Fruit fly (Drosophila melanogaster) whole organism, prepupa: ENCODE measurements around the gene CG4408.
A peak's percentile ranks its signal among the peaks of the same experiment; 100 is the strongest.

Source experiments
- Blimp-1 ChIP-seq: fragments of 200-800 bp; sonication (Bioruptor generic); optimal IDR thresholded peaks from 3 replicates; lab custom pipeline; 2017; ENCODE audit warnings: missing biosample characterization, missing genetic modification characterization, mild to moderate bottlenecking, moderate library complexity, missing genetic modification reagents
- CG10631 ChIP-seq: fragments of 200-800 bp; sonication (Bioruptor generic); optimal IDR thresholded peaks from 2 replicates; lab custom pipeline; 2016; ENCODE audit warnings: missing biosample characterization, missing genetic modification characterization
- CG10669 ChIP-seq: fragments of 200-800 bp; sonication (Bioruptor generic); optimal IDR thresholded peaks from 3 replicates; lab custom pipeline; 2018; ENCODE audit warnings: missing biosample characterization, mild to moderate bottlenecking, missing genetic modification characterization, moderate library complexity
- CG11762 ChIP-seq: fragments of 200-800 bp; sonication (Bioruptor generic); optimal IDR thresholded peaks from 3 replicates; lab custom pipeline; 2016; ENCODE audit warnings: missing biosample characterization, missing genetic modification characterization; ENCODE audit not compliant: insufficient read depth
- CG11902 ChIP-seq: fragments of 200-800 bp; sonication (Bioruptor generic); optimal IDR thresholded peaks from 3 replicates; lab custom pipeline; 2016; ENCODE audit warnings: missing biosample characterization, missing genetic modification characterization
- CG15336 ChIP-seq: fragments of 200-800 bp; sonication (Bioruptor generic); IDR thresholded peaks from 2 replicates; pipeline ENCODE4 v1.3.6; 2022; ENCODE audit warnings: missing biosample characterization, missing genetic modification characterization
- CG1621 ChIP-seq: fragments of 200-800 bp; sonication (Bioruptor generic); optimal IDR thresholded peaks from 3 replicates; lab custom pipeline; 2018; ENCODE audit warnings: missing biosample characterization, mild to moderate bottlenecking, missing genetic modification characterization
- CG16779 ChIP-seq: fragments of 200-800 bp; sonication (Bioruptor generic); optimal IDR thresholded peaks from 3 replicates; lab custom pipeline; 2017; ENCODE audit warnings: missing biosample characterization, mild to moderate bottlenecking, missing genetic modification characterization
- CG3032 ChIP-seq: fragments of 200-800 bp; optimal IDR thresholded peaks from 2 replicates; lab custom pipeline; 2019; ENCODE audit warnings: missing biosample characterization, mild to moderate bottlenecking, missing genetic modification characterization, moderate library complexity
- CG31627 ChIP-seq: fragments of 200-800 bp; sonication (Bioruptor generic); optimal IDR thresholded peaks from 3 replicates; lab custom pipeline; 2016; ENCODE audit warnings: missing biosample characterization, missing genetic modification characterization
- CG3919 ChIP-seq: fragments of 200-800 bp; sonication (Bioruptor generic); optimal IDR thresholded peaks from 3 replicates; lab custom pipeline; 2016; ENCODE audit warnings: missing biosample characterization, missing genetic modification characterization
- CG4318 ChIP-seq: fragments of 200-800 bp; sonication (Bioruptor generic); optimal IDR thresholded peaks from 3 replicates; lab custom pipeline; 2017; ENCODE audit warnings: missing biosample characterization, mild to moderate bottlenecking, missing genetic modification characterization
- CG6276 ChIP-seq: fragments of 200-800 bp; sonication (Bioruptor generic); optimal IDR thresholded peaks from 2 replicates; lab custom pipeline; 2017; ENCODE audit warnings: missing biosample characterization, mild to moderate bottlenecking, missing genetic modification characterization
- CG6792 ChIP-seq: fragments of 200-800 bp; sonication (Bioruptor generic); optimal IDR thresholded peaks from 3 replicates; lab custom pipeline; 2016; ENCODE audit warnings: missing biosample characterization, missing genetic modification characterization
- CG6808 ChIP-seq: fragments of 200-800 bp; sonication (Bioruptor generic); optimal IDR thresholded peaks from 3 replicates; lab custom pipeline; 2017; ENCODE audit warnings: missing biosample characterization, missing genetic modification characterization, mild to moderate bottlenecking, moderate library complexity, missing genetic modification reagents
- CG6854 ChIP-seq: fragments of 200-800 bp; sonication (Bioruptor generic); optimal IDR thresholded peaks from 2 replicates; lab custom pipeline; 2017; ENCODE audit warnings: missing biosample characterization, mild to moderate bottlenecking, missing genetic modification characterization
- CG7368 ChIP-seq: fragments of 200-800 bp; sonication (Bioruptor generic); optimal IDR thresholded peaks from 3 replicates; lab custom pipeline; 2016; ENCODE audit warnings: missing biosample characterization, missing genetic modification characterization
- CG9139 ChIP-seq: fragments of 200-800 bp; sonication (Bioruptor generic); optimal IDR thresholded peaks from 3 replicates; lab custom pipeline; 2017; ENCODE audit warnings: missing biosample characterization, mild to moderate bottlenecking, missing genetic modification characterization
- Eip78C ChIP-seq: fragments of 200-800 bp; sonication (Bioruptor generic); peaks from one replicate; lab custom pipeline; 2016; ENCODE audit warnings: missing biosample characterization, missing genetic modification characterization
- Ets21C ChIP-seq: fragments of 200-800 bp; sonication (Bioruptor generic); optimal IDR thresholded peaks from 3 replicates; lab custom pipeline; 2016; ENCODE audit warnings: missing biosample characterization, missing genetic modification characterization
- Ets96B ChIP-seq: fragments of 200-800 bp; optimal IDR thresholded peaks from 2 replicates; lab custom pipeline; 2019; ENCODE audit warnings: missing biosample characterization, mild to moderate bottlenecking, missing genetic modification characterization, moderate library complexity
- Hr38 ChIP-seq: sonication (Bioruptor generic); optimal IDR thresholded peaks from 2 replicates; lab custom pipeline; 2016; ENCODE audit warnings: missing biosample characterization, missing genetic modification characterization
- Hr39 ChIP-seq: fragments of 200-800 bp; sonication (Bioruptor generic); optimal IDR thresholded peaks from 2 replicates; lab custom pipeline; 2016; ENCODE audit warnings: missing biosample characterization, missing genetic modification characterization
- Hr4 ChIP-seq: fragments of 200-800 bp; sonication (Bioruptor generic); optimal IDR thresholded peaks from 3 replicates; lab custom pipeline; 2016; ENCODE audit warnings: missing biosample characterization, missing genetic modification characterization
- Lpt ChIP-seq: fragments of 200-800 bp; sonication (Bioruptor generic); optimal IDR thresholded peaks from 3 replicates; lab custom pipeline; 2016; ENCODE audit warnings: missing biosample characterization, missing genetic modification characterization
- Met ChIP-seq: fragments of 200-800 bp; sonication (Bioruptor generic); optimal IDR thresholded peaks from 3 replicates; lab custom pipeline; 2016; ENCODE audit warnings: missing biosample characterization, missing genetic modification characterization
- OdsH ChIP-seq: fragments of 200-800 bp; sonication (Bioruptor generic); optimal IDR thresholded peaks from 3 replicates; lab custom pipeline; 2016; ENCODE audit warnings: missing biosample characterization, missing genetic modification characterization
- Smox ChIP-seq: fragments of 200-800 bp; sonication (Bioruptor generic); optimal IDR thresholded peaks from 3 replicates; lab custom pipeline; 2016; ENCODE audit warnings: missing biosample characterization, missing genetic modification characterization
- Sox102F ChIP-seq: fragments of 200-800 bp; sonication (Bioruptor generic); optimal IDR thresholded peaks from 2 replicates; lab custom pipeline; 2016; ENCODE audit warnings: missing biosample characterization, mild to moderate bottlenecking, missing genetic modification characterization
- Sox15 ChIP-seq: fragments of 200-800 bp; sonication (Bioruptor generic); optimal IDR thresholded peaks from 3 replicates; lab custom pipeline; 2016; ENCODE audit warnings: missing biosample characterization, missing genetic modification characterization
- acj6 ChIP-seq: fragments of 200-800 bp; sonication (Bioruptor generic); optimal IDR thresholded peaks from 3 replicates; lab custom pipeline; 2016; ENCODE audit warnings: missing biosample characterization, missing genetic modification characterization
- cyc ChIP-seq: fragments of 200-800 bp; sonication (Bioruptor generic); optimal IDR thresholded peaks from 3 replicates; lab custom pipeline; 2016; ENCODE audit warnings: missing biosample characterization, missing genetic modification characterization
- dac ChIP-seq: fragments of 200-800 bp; sonication (Bioruptor generic); optimal IDR thresholded peaks from 2 replicates; lab custom pipeline; 2017; ENCODE audit warnings: missing biosample characterization, mild to moderate bottlenecking, missing genetic modification characterization
- dsx ChIP-seq: fragments of 200-800 bp; optimal IDR thresholded peaks from 3 replicates; lab custom pipeline; 2019; ENCODE audit warnings: missing biosample characterization, mild to moderate bottlenecking, missing genetic modification characterization, moderate library complexity; ENCODE audit not compliant: poor library complexity, severe bottlenecking
- esn ChIP-seq: fragments of 200-800 bp; sonication (Bioruptor generic); optimal IDR thresholded peaks from 2 replicates; lab custom pipeline; 2016; ENCODE audit warnings: missing biosample characterization, mild to moderate bottlenecking, missing genetic modification characterization, moderate library complexity
- fd59A ChIP-seq: fragments of 200-800 bp; sonication (Bioruptor generic); optimal IDR thresholded peaks from 2 replicates; lab custom pipeline; 2017; ENCODE audit warnings: missing biosample characterization, mild to moderate bottlenecking, missing genetic modification characterization, missing genetic modification reagents
- fd85E ChIP-seq: fragments of 200-800 bp; sonication (Bioruptor generic); optimal IDR thresholded peaks from 3 replicates; lab custom pipeline; 2016; ENCODE audit warnings: missing biosample characterization, missing genetic modification characterization
- lz ChIP-seq: fragments of 200-800 bp; sonication (Bioruptor generic); optimal IDR thresholded peaks from 3 replicates; lab custom pipeline; 2016; ENCODE audit warnings: missing biosample characterization, missing genetic modification characterization
- net ChIP-seq: fragments of 200-800 bp; sonication (Bioruptor generic); optimal IDR thresholded peaks from 3 replicates; lab custom pipeline; 2016; ENCODE audit warnings: missing biosample characterization, missing genetic modification characterization
- pdm3 ChIP-seq: fragments of 200-800 bp; sonication (Bioruptor generic); optimal IDR thresholded peaks from 3 replicates; lab custom pipeline; 2016; ENCODE audit warnings: missing biosample characterization, missing genetic modification characterization
- salr ChIP-seq, 2 experiments: fragments of 200-800 bp; sonication (Bioruptor generic); optimal IDR thresholded peaks; 3 replicates each; lab custom pipeline; 2016 to 2018; ENCODE audit warnings: missing biosample characterization in 2 of 2, missing genetic modification characterization in 2 of 2, mild to moderate bottlenecking in 1 of 2
- spab ChIP-seq: fragments of 200-800 bp; sonication (Bioruptor generic); optimal IDR thresholded peaks from 2 replicates; lab custom pipeline; 2017; ENCODE audit warnings: missing biosample characterization, mild to moderate bottlenecking, missing genetic modification characterization, missing genetic modification reagents
- ss ChIP-seq, 2 experiments: fragments of 200-800 bp; sonication (Bioruptor generic); optimal IDR thresholded peaks; 2 replicates in 1 of 2; 3 replicates in 1 of 2; lab custom pipeline; 2017 to 2018; ENCODE audit warnings: mild to moderate bottlenecking in 2 of 2, missing biosample characterization in 2 of 2, missing genetic modification characterization in 2 of 2, moderate library complexity in 1 of 2
- svp ChIP-seq: fragments of 200-800 bp; sonication (Bioruptor generic); peaks from one replicate; lab custom pipeline; 2016; ENCODE audit warnings: missing biosample characterization, missing genetic modification characterization
- vri ChIP-seq: fragments of 200-800 bp; sonication (Bioruptor generic); optimal IDR thresholded peaks from 3 replicates; lab custom pipeline; 2016; ENCODE audit warnings: missing biosample characterization, mild to moderate bottlenecking, missing genetic modification characterization

The CG4408 gene

DNA sequence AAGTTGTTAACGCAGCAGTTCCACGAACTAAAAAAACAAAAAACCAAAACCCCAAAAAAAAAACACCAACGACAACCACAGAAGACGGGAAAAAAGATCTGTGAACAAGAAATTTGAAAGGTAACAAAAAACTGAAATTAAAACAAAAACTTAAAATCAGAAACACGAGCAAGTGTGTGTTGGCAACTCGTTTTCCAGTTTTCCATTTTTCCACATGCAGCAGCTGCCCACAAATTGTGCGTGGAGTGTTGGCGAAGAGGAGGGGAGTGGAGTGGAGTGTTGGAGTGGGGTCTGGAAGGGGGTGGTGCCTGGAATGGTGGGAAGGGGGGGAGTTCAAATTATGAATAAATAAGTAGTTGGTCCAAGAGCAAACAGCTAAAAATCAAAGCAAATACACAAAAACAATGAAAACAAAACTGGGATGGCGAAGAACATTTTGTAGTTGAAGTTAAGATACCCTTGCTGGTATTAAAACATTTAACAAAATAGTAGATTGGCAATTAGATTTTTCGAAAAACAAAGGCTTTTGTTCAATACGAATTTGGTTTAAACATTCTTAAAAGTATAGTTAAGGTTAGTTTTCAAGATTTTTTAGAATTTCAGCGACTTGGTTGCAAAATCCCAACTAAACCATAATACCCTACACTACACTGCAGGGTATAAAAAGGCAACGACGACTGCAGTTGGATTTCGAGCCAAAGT lies 29.9 kb downstream of the CG4408 start (continued):
- TF ChIP-seq CG6854, result no peak
- TF ChIP-seq Ets21C (GFP tag; lab: Kevin White, UChicago), result peak; percentile 50
- peak; percentile 40 for TF ChIP-seq CG10631 (GFP tag; lab: Kevin White, UChicago)
- TF ChIP-seq esn (GFP tag; lab: Kevin White, UChicago), result peak; percentile 56
- TF ChIP-seq vri, result peak; percentile 6
- TF ChIP-seq CG7368 (GFP tag; lab: Kevin White, UChicago), result no peak
- TF ChIP-seq net (GFP tag; lab: Kevin White, UChicago), result no peak
- no peak for TF ChIP-seq fd59A (GFP tag; lab: Kevin White, UChicago)
- TF ChIP-seq Sox102F (GFP tag; lab: Kevin White, UChicago), result peak; percentile 71
- peak; percentile 88 for TF ChIP-seq svp (GFP tag; lab: Kevin White, UChicago)
- TF ChIP-seq Hr39 (GFP tag; lab: Kevin White, UChicago), result peak; percentile 80
- TF ChIP-seq CG3032 (tag; lab: Kevin White, UChicago), result peak; percentile 46
- TF ChIP-seq acj6 (GFP tag; lab: Kevin White, UChicago), result peak; percentile 62
- TF ChIP-seq CG15336 (GFP tag; lab: Robert Waterston, UW), result no peak
- no peak for TF ChIP-seq Ets96B (tag; lab: Kevin White, UChicago)
- no peak for TF ChIP-seq dac (GFP tag; lab: Kevin White, UChicago)
- no peak for TF ChIP-seq Hr38 (GFP tag; lab: Kevin White, UChicago)
- peak; percentile 23 for TF ChIP-seq CG6276 (GFP tag; lab: Kevin White, UChicago)
- TF ChIP-seq Eip78C (GFP tag; lab: Kevin White, UChicago), result peak; percentile 86

DNA sequence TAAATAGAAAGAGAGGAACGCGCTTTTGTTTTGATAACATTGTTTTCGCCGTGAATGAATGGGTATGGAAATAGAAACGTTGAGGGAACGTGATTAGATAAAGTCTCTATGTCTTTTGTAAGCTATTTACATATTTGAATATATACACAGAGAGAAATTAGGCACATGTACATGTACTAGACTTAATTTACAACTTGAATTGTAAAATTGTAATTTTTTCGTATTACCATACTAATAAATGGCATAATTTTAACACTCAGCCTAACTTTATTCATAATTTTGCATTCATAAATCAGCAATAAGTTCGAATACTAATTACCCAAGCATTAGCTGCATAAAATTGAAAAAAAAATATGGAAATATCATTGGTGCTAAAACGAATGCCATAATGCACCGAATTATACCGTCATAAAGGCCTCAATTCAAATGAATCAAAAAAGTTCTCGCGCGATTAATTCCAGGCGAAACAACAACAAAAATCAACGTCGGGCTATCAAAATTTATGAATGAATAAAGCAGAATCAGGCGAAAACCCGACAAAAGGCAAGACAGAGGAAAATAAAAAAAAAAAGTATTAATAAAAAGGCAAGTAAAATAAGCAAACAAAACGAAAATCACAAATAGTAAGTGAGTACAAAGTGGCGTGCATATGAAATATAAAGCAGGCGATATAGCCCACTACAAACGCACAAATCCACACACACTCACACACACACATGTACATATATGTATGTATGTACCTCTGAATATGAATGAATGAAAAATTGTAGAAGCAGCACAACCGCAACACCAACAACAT lies 30.6 kb downstream of the CG4408 start:
- peak; percentile 10 for TF ChIP-seq CG10669
- TF ChIP-seq Smox (GFP tag; lab: Kevin White, UChicago), result peak; percentile 2
- no peak for TF ChIP-seq CG11762
- TF ChIP-seq CG16779, result no peak
- TF ChIP-seq lz (GFP tag; lab: Kevin White, UChicago), result no peak
- no peak for TF ChIP-seq dac (GFP tag; lab: Kevin White, UChicago)
- no peak for TF ChIP-seq Hr38 (GFP tag; lab: Kevin White, UChicago)
- no peak for TF ChIP-seq CG4318 (GFP tag; lab: Kevin White, UChicago)
- no peak for TF ChIP-seq Met (GFP tag; lab: Kevin White, UChicago)
- TF ChIP-seq CG31627 (GFP tag; lab: Kevin White, UChicago), result peak; percentile 2
- peak; percentile 4 to 32 for TF ChIP-seq ss (GFP tag; optimal IDR thresholded peaks at IDR 0.05; lab: Kevin White, UChicago)
- TF ChIP-seq spab (GFP tag; lab: Kevin White, UChicago), result no peak
- no peak for TF ChIP-seq CG6792
- peak; percentile 22 for TF ChIP-seq CG3032 (tag; lab: Kevin White, UChicago)
- no peak for TF ChIP-seq fd85E
- TF ChIP-seq CG7368 (GFP tag; lab: Kevin White, UChicago), result no peak
- TF ChIP-seq dsx (GFP tag; lab: Kevin White, UChicago), result peak; percentile 46
- TF ChIP-seq CG15336 (GFP tag; lab: Robert Waterston, UW), result 0 out of 2 replicates have a peak, but pooled peaks have one; percentile 12
- TF ChIP-seq Sox15 (GFP tag; lab: Kevin White, UChicago), result no peak
- peak; percentile 21 for TF ChIP-seq Hr39 (GFP tag; lab: Kevin White, UChicago)
- no peak for TF ChIP-seq OdsH
- TF ChIP-seq cyc, result no peak
- peak; percentile 10 for TF ChIP-seq Ets96B (tag; lab: Kevin White, UChicago)
- TF ChIP-seq Blimp-1 (GFP tag; lab: Kevin White, UChicago), result no peak
- no peak for TF ChIP-seq fd59A (GFP tag; lab: Kevin White, UChicago)
- TF ChIP-seq CG1621 (tag; lab: Kevin White, UChicago), result no peak
- TF ChIP-seq CG11902 (GFP tag; lab: Kevin White, UChicago), result no peak
- TF ChIP-seq CG3919 (GFP tag; lab: Kevin White, UChicago), result no peak
- no peak for TF ChIP-seq CG9139 (GFP tag; lab: Kevin White, UChicago)
- no peak for TF ChIP-seq CG6808 (GFP tag; lab: Kevin White, UChicago)
- TF ChIP-seq salr (GFP tag; optimal IDR thresholded peaks at IDR 0.05; lab: Kevin White, UChicago), result no peak
- no peak for TF ChIP-seq Hr4 (GFP tag; lab: Kevin White, UChicago)
- TF ChIP-seq Lpt, result no peak
- peak; percentile 17 for TF ChIP-seq esn (GFP tag; lab: Kevin White, UChicago)
- no peak for TF ChIP-seq pdm3 (GFP tag; lab: Kevin White, UChicago)
